Fruit fly (Drosophila melanogaster) whole organism, embryonic: ENCODE data around the gene P5CDh1.

Experiments used
- B-H2 ChIP-seq: fragments of 200-800 bp; sonication (Bioruptor generic); optimal IDR thresholded peaks from 2 replicates; lab custom pipeline; 2018; ENCODE audit warnings: missing biosample characterization, mild to moderate bottlenecking, missing genetic modification characterization
- Blimp-1 ChIP-seq: fragments of 200-800 bp; sonication (Bioruptor generic); optimal IDR thresholded peaks from 3 replicates; lab custom pipeline; 2018; ENCODE audit warnings: missing biosample characterization, missing genetic modification characterization, mild to moderate bottlenecking, moderate library complexity, missing genetic modification reagents
- C15 ChIP-seq: fragments of 200-800 bp; sonication (Bioruptor generic); IDR thresholded peaks from 3 replicates; pipeline ENCODE4 v1.3.6; 2022; ENCODE audit warnings: missing biosample characterization, missing genetic modification characterization
- CG10654 ChIP-seq: fragments of 200-800 bp; sonication (Bioruptor generic); optimal IDR thresholded peaks from 2 replicates; lab custom pipeline; 2016; ENCODE audit warnings: missing biosample characterization, missing genetic modification characterization
- CG12155 ChIP-seq: fragments of 200-800 bp; sonication (Bioruptor generic); optimal IDR thresholded peaks from 3 replicates; lab custom pipeline; 2016; ENCODE audit warnings: missing biosample characterization, missing genetic modification characterization
- CG13894 ChIP-seq: fragments of 200-800 bp; sonication (Bioruptor generic); optimal IDR thresholded peaks from 3 replicates; lab custom pipeline; 2018; ENCODE audit warnings: missing biosample characterization, mild to moderate bottlenecking, missing genetic modification characterization, moderate library complexity
- CG14965 ChIP-seq: fragments of 200-800 bp; sonication (Bioruptor generic); optimal IDR thresholded peaks from 2 replicates; lab custom pipeline; 2016; ENCODE audit warnings: missing biosample characterization, missing genetic modification characterization, borderline replicate concordance
- CG16815 ChIP-seq: fragments of 200-800 bp; sonication (Bioruptor generic); optimal IDR thresholded peaks from 3 replicates; lab custom pipeline; 2017; ENCODE audit warnings: missing biosample characterization, mild to moderate bottlenecking, missing genetic modification characterization
- CG17186 ChIP-seq: fragments of 200-800 bp; sonication (Bioruptor generic); optimal IDR thresholded peaks from 3 replicates; lab custom pipeline; 2017; ENCODE audit warnings: missing biosample characterization, missing genetic modification reagents, missing genetic modification characterization
- CG17359 ChIP-seq: fragments of 200-800 bp; sonication (Bioruptor generic); optimal IDR thresholded peaks from 3 replicates; lab custom pipeline; 2018; ENCODE audit warnings: missing biosample characterization, mild to moderate bottlenecking, missing genetic modification characterization, moderate library complexity
- CG2199 ChIP-seq: fragments of 200-800 bp; sonication (Bioruptor generic); IDR thresholded peaks from 3 replicates; pipeline ENCODE4 v1.3.6; 2022; ENCODE audit warnings: missing biosample characterization, missing genetic modification characterization
- CG31441 ChIP-seq: fragments of 200-800 bp; sonication (Bioruptor generic); IDR thresholded peaks from 2 replicates; pipeline ENCODE4 v1.3.6; 2022; ENCODE audit warnings: missing biosample characterization, missing genetic modification characterization
- CG4282 ChIP-seq: fragments of 200-800 bp; sonication (Bioruptor generic); optimal IDR thresholded peaks from 2 replicates; lab custom pipeline; 2016; ENCODE audit warnings: missing biosample characterization, missing genetic modification characterization
- CG4328 ChIP-seq: fragments of 200-800 bp; sonication (Bioruptor generic); optimal IDR thresholded peaks from 3 replicates; lab custom pipeline; 2017; ENCODE audit warnings: missing biosample characterization, missing genetic modification reagents, missing genetic modification characterization
- CG4854 ChIP-seq: fragments of 200-800 bp; sonication (Bioruptor generic); optimal IDR thresholded peaks from 2 replicates; lab custom pipeline; 2016; ENCODE audit warnings: missing biosample characterization, missing genetic modification characterization, inconsistent platforms
- CG6765 ChIP-seq: fragments of 200-800 bp; sonication (Bioruptor generic); optimal IDR thresholded peaks from 3 replicates; lab custom pipeline; 2017; ENCODE audit warnings: missing biosample characterization, mild to moderate bottlenecking, missing genetic modification characterization
- CG7987 ChIP-seq: fragments of 200-800 bp; sonication (Bioruptor generic); optimal IDR thresholded peaks from 2 replicates; lab custom pipeline; 2018; ENCODE audit warnings: missing biosample characterization, mild to moderate bottlenecking, missing genetic modification characterization, moderate library complexity
- CG8478 ChIP-seq: fragments of >200 bp; optimal IDR thresholded peaks from 2 replicates; lab custom pipeline; 2018
- CG8944 ChIP-seq: fragments of 200-800 bp; sonication (Bioruptor generic); optimal IDR thresholded peaks from 3 replicates; lab custom pipeline; 2016; ENCODE audit warnings: missing biosample characterization, missing genetic modification characterization
- D19A ChIP-seq: fragments of 200-800 bp; optimal IDR thresholded peaks from 3 replicates; lab custom pipeline; 2019; ENCODE audit warnings: missing biosample characterization, mild to moderate bottlenecking, missing genetic modification characterization, moderate library complexity
- HLHmδ ChIP-seq: fragments of 200-800 bp; sonication (Bioruptor generic); optimal IDR thresholded peaks from 2 replicates; lab custom pipeline; 2018; ENCODE audit warnings: missing biosample characterization, mild to moderate bottlenecking, missing genetic modification characterization, moderate library complexity
- Hr39 ChIP-seq: fragments of >200 bp; optimal IDR thresholded peaks from 2 replicates; lab custom pipeline; 2017
- Hr51 ChIP-seq, 2 experiments: fragments of 200-800 bp; sonication (Bioruptor generic); optimal IDR thresholded peaks; 2 replicates in 1 of 2; 3 replicates in 1 of 2; lab custom pipeline; 2016 to 2018; ENCODE audit warnings: missing biosample characterization in 2 of 2, missing genetic modification characterization in 2 of 2, mild to moderate bottlenecking in 1 of 2, moderate library complexity in 1 of 2
- Jarid2 ChIP-seq: fragments of 200-800 bp; sonication (Bioruptor generic); optimal IDR thresholded peaks from 3 replicates; lab custom pipeline; 2017; ENCODE audit warnings: mild to moderate bottlenecking, missing biosample characterization, missing genetic modification reagents, missing genetic modification characterization
- Mes4 ChIP-seq: fragments of 200-800 bp; sonication (Bioruptor generic); optimal IDR thresholded peaks from 2 replicates; lab custom pipeline; 2016; ENCODE audit warnings: missing biosample characterization, missing genetic modification characterization
- Neu2 ChIP-seq: fragments of 200-800 bp; sonication (Bioruptor generic); optimal IDR thresholded peaks from 3 replicates; lab custom pipeline; 2016; ENCODE audit warnings: missing biosample characterization, missing genetic modification characterization, borderline replicate concordance
- Ptx1 ChIP-seq: fragments of 200-800 bp; sonication (Bioruptor generic); IDR thresholded peaks from 2 replicates; pipeline ENCODE4 v1.3.6; 2022; ENCODE audit warnings: missing biosample characterization, missing genetic modification characterization
- Scr ChIP-seq: fragments of 200-800 bp; sonication (Bioruptor generic); IDR thresholded peaks from 2 replicates; pipeline ENCODE4 v1.3.6; 2022; ENCODE audit warnings: missing biosample characterization, missing genetic modification characterization; ENCODE audit not compliant: partially characterized antibody
- Sin3A ChIP-seq: fragments of >200 bp; optimal IDR thresholded peaks from 2 replicates; lab custom pipeline; 2018
- Spps ChIP-seq: fragments of 200-800 bp; sonication (Bioruptor generic); optimal IDR thresholded peaks from 2 replicates; lab custom pipeline; 2018; ENCODE audit warnings: missing biosample characterization, mild to moderate bottlenecking, missing genetic modification characterization
- Sry-β ChIP-seq: fragments of 200-800 bp; sonication (Bioruptor generic); optimal IDR thresholded peaks from 2 replicates; lab custom pipeline; 2018; ENCODE audit warnings: missing biosample characterization, mild to moderate bottlenecking, missing genetic modification characterization, moderate library complexity
- Tbp ChIP-seq: fragments of >200 bp; optimal IDR thresholded peaks from 2 replicates; lab custom pipeline; 2018; ENCODE audit warnings: missing biosample characterization, missing genetic modification characterization
- ase ChIP-seq: fragments of 200-800 bp; sonication (Bioruptor generic); IDR thresholded peaks from 3 replicates; pipeline ENCODE4 v1.3.6; 2022; ENCODE audit warnings: missing biosample characterization, missing genetic modification characterization
- esg ChIP-seq: fragments of 200-800 bp; sonication (Bioruptor generic); conservative IDR thresholded peaks from 2 replicates; pipeline ENCODE4 v1.3.6; 2022; ENCODE audit warnings: missing biosample characterization, missing genetic modification characterization
- gem ChIP-seq: fragments of 200-800 bp; sonication (Bioruptor generic); optimal IDR thresholded peaks from 2 replicates; lab custom pipeline; 2019; ENCODE audit warnings: missing biosample characterization, mild to moderate bottlenecking, missing genetic modification characterization, moderate library complexity
- her ChIP-seq: fragments of 200-800 bp; sonication (Bioruptor generic); optimal IDR thresholded peaks from 2 replicates; lab custom pipeline; 2016; ENCODE audit warnings: missing biosample characterization, missing genetic modification characterization
- jigr1 ChIP-seq: fragments of 200-800 bp; sonication (Bioruptor generic); IDR thresholded peaks from 3 replicates; pipeline ENCODE4 v1.3.6; 2022; ENCODE audit warnings: missing biosample characterization, missing genetic modification characterization
- jumu ChIP-seq: fragments of 200-800 bp; sonication (Bioruptor generic); optimal IDR thresholded peaks from 3 replicates; lab custom pipeline; 2016; ENCODE audit warnings: missing biosample characterization, missing genetic modification characterization
- lab ChIP-seq: fragments of 200-800 bp; sonication (Bioruptor generic); optimal IDR thresholded peaks from 3 replicates; lab custom pipeline; 2017; ENCODE audit warnings: missing biosample characterization, missing genetic modification characterization, mild to moderate bottlenecking, moderate library complexity, missing genetic modification reagents
- mirr ChIP-seq: fragments of 200-800 bp; sonication (Bioruptor generic); optimal IDR thresholded peaks from 3 replicates; lab custom pipeline; 2018; ENCODE audit warnings: missing biosample characterization, mild to moderate bottlenecking, missing genetic modification characterization
- pan ChIP-seq, 4 experiments: fragments of >200 bp in 3 of 4; fragments of 200-800 bp in 1 of 4; sonication (Bioruptor generic) in 1 of 4; optimal IDR thresholded peaks in 3 of 4; IDR thresholded peaks in 1 of 4; 2 replicates each; pipeline versions ENCODE4 v1.3.6 to Lab custom; 2017 to 2022; ENCODE audit warnings: missing biosample characterization in 2 of 4, missing genetic modification characterization in 2 of 4, mixed read lengths in 1 of 4
- phol ChIP-seq: fragments of 200-800 bp; sonication (Bioruptor generic); optimal IDR thresholded peaks from 3 replicates; lab custom pipeline; 2018; ENCODE audit warnings: missing biosample characterization, mild to moderate bottlenecking, missing genetic modification characterization, moderate library complexity
- row ChIP-seq: fragments of 200-800 bp; sonication (Bioruptor generic); IDR thresholded peaks from 3 replicates; pipeline ENCODE4 v1.3.6; 2022; ENCODE audit warnings: missing biosample characterization, missing genetic modification characterization
- slp2 ChIP-seq: fragments of 200-800 bp; sonication (Bioruptor generic); optimal IDR thresholded peaks from 2 replicates; lab custom pipeline; 2016; ENCODE audit warnings: missing biosample characterization, missing genetic modification characterization
- sug ChIP-seq: fragments of 200-800 bp; optimal IDR thresholded peaks from 2 replicates; lab custom pipeline; 2019; ENCODE audit warnings: missing biosample characterization, mild to moderate bottlenecking, missing genetic modification characterization, moderate library complexity
- toy ChIP-seq: fragments of 200-800 bp; sonication (Bioruptor generic); IDR thresholded peaks from 2 replicates; pipeline ENCODE4 v1.3.6; 2022; ENCODE audit warnings: missing biosample characterization, missing genetic modification characterization
- wek ChIP-seq: fragments of 200-800 bp; sonication (Bioruptor generic); optimal IDR thresholded peaks from 3 replicates; lab custom pipeline; 2018; ENCODE audit warnings: missing biosample characterization, mild to moderate bottlenecking, missing genetic modification characterization, moderate library complexity

Gene P5CDh1

DNA sequence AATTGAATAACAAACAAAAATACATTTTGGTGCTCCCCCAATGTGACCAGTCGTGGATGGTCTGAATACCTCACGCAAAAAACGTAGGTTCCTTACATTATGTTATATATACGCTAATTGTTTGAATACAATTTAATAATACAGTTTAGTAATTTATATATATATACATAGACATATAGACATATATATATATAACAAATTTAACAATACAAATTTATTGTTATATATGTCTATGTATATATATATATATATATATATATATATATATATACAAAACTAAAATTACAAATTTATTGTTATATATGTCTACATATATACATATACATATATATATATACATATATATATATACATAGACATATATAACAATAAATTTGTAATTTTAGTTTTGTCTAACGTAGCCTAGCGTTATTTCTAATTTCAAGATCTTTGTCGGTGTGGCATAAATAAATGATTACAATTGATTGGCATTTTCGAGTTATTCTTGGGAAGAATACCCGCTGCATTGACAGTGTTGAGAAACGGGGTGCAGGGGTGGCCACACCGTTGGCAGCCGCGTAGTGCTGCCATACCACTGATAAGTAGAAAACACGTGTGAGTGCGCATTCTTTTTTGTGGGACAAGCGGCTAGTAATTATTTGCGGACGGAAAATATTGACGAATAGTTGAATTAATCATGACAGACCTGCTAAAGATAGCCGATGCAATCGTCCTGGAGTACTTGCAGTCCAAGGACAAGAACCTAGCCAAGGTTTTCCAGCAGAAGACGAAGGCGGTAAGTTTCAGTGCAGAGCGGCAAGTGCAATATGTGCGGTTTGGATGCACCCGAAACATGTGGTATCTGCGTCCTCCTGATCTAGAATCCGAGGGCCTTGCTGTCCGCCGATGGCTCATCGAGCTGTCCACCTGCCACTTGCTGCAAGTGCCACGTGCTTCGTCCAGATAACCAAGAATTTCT lies 8.7 kb downstream of the P5CDh1 start, which contains the start of the genes CG7148 and Nopp140 (continued):
- TF ChIP-seq D19A (tag; lab: Kevin White, UChicago) (peak; percentile 62), jigr1 (GFP tag; lab: Robert Waterston, UW) (no peak), sug (tag; lab: Kevin White, UChicago) (peak; percentile 66), Scr (no peak; the same call in 1 of the 2 replicates), Hr39 (lab: Kevin White, UChicago) (no peak), Ptx1 (GFP tag; lab: Robert Waterston, UW) (peak; percentile 47; the same call in 1 of the 2 replicates), Sry-β (GFP tag; lab: Kevin White, UChicago) (no peak), Tbp (GFP tag; lab: Kevin White, UChicago) (no peak), Sin3A (lab: Kevin White, UChicago) (peak; percentile 47), ase (GFP tag; lab: Robert Waterston, UW) (peak; percentile 44; the same call in 1 of the 3 replicates), CG8944 (peak; percentile 61), mirr (GFP tag; lab: Kevin White, UChicago) (peak; percentile 71), lab (GFP tag; lab: Kevin White, UChicago) (peak; percentile 84), CG10654 (GFP tag; lab: Kevin White, UChicago) (peak; percentile 48), CG4282 (GFP tag; lab: Kevin White, UChicago) (peak; percentile 50), CG2199 (0 out of 3 replicates have a peak, but pooled peaks have one; percentile 16), Jarid2 (GFP tag; lab: Kevin White, UChicago) (no peak), Hr51 (GFP tag; optimal IDR thresholded peaks at IDR 0.05; lab: Kevin White, UChicago) (peak; percentile 52 to 59), C15 (peak; percentile 13; the same call in 1 of the 3 replicates), CG17359 (tag; lab: Kevin White, UChicago) (peak; percentile 71), CG8478 (no peak)

DNA sequence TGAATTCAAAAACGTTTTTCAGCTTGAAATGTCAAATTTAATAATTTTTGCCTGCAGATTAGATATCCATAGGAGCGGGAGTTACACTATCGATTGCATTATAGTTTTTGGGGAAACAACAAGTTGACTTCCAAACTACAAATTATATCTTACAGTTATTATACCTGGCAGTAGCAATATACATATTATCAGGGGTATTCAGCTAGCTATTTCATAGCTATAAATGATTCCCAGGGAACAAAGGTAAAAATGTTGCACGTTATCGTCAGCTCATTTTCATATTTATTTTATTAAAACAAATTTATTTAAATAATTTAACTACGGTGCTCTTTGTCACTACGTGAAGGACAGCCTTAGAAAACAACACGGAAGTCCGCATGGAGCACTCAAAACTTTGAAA lies 11.0 kb downstream of the P5CDh1 start:
- peak; percentile 59 for TF ChIP-seq Sry-β (GFP tag; lab: Kevin White, UChicago)
- TF ChIP-seq phol: peak; percentile 9
- TF ChIP-seq CG6765 (GFP tag; lab: Kevin White, UChicago): no peak
- no peak for TF ChIP-seq HLHmδ
- no peak for TF ChIP-seq B-H2 (GFP tag; lab: Kevin White, UChicago)
- TF ChIP-seq esg (GFP tag; lab: Robert Waterston, UW): no peak
- peak; percentile 6 for TF ChIP-seq gem (tag; lab: Kevin White, UChicago)
- no peak for TF ChIP-seq jumu
- TF ChIP-seq pan (optimal IDR thresholded peaks at IDR 0.05; lab: Kevin White, UChicago): no peak
- peak in 1 of 2 experiments; percentile 12 for TF ChIP-seq pan (GFP tag; optimal IDR thresholded peaks at IDR 0.05 in 1 of 2, IDR thresholded peaks at IDR 0.05 in 1 of 2)
- no peak for TF ChIP-seq CG14965
- peak; percentile 37; the same call in 1 of the 3 replicates for TF ChIP-seq row (GFP tag; lab: Robert Waterston, UW)
- TF ChIP-seq CG4328 (GFP tag; lab: Kevin White, UChicago): no peak
- no peak for TF ChIP-seq slp2 (GFP tag; lab: Kevin White, UChicago)
- TF ChIP-seq wek (GFP tag; lab: Kevin White, UChicago): peak; percentile 75

DNA sequence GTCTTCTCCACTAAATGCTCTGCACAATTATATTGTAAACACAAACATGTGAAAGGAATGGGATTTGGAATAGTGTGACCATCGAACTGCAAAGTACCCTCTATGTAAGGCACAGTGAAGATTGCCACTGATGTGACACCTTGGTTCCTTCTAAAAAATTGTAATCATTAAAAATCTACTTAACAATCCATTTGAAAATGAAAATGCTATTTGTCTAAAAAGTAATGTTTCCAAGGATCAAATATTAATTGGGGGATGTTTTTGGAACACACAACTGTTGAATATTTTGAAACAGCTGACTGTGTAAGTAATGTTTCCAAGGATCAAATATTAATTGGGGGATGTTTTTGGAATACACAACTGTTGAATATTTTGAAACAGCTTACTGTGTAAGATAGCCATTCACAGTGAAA lies 13.0 kb downstream of the P5CDh1 start, which contains the start of gene CG32448:
Gene CG32448, minus strand, starts transcription at position 304 of the 413 bp plus-strand sequence.
- TF ChIP-seq CG7987 (no peak), Neu2 (GFP tag; lab: Kevin White, UChicago) (no peak), CG13894 (tag; lab: Kevin White, UChicago) (no peak), Spps (tag; lab: Kevin White, UChicago) (peak; percentile 36), CG12155 (GFP tag; lab: Kevin White, UChicago) (peak; percentile 65), toy (GFP tag; lab: Robert Waterston, UW) (no peak), CG4854 (no peak), Blimp-1 (GFP tag; lab: Kevin White, UChicago) (peak; percentile 28), Mes4 (GFP tag; lab: Kevin White, UChicago) (peak; percentile 32), CG31441 (peak; percentile 35; the same call in 1 of the 2 replicates), her (GFP tag; lab: Kevin White, UChicago) (peak; percentile 43), CG17186 (GFP tag; lab: Kevin White, UChicago) (no peak), CG8944 (peak; percentile 64), CG16815 (GFP tag; lab: Kevin White, UChicago) (peak; percentile 28)
